Worm (Caenorhabditis elegans) whole organism, late embryonic: ENCODE results near the gene Y73B6BL.12.

Experiments
- C08G9.2 ChIP-seq: sonication (generic microtip); optimal IDR thresholded peaks from 2 replicates; lab custom pipeline; 2016; ENCODE audit warnings: mild to moderate bottlenecking, missing genetic modification characterization, moderate library complexity, missing compliant biosample characterization
- C38D4.7 ChIP-seq: fragments of 200-800 bp; sonication (Bioruptor generic); optimal IDR thresholded peaks from 2 replicates; lab custom pipeline; 2018; ENCODE audit warnings: mild to moderate bottlenecking, missing genetic modification characterization, moderate library complexity, missing compliant biosample characterization
- K09A11.1 ChIP-seq: sonication (generic microtip); optimal IDR thresholded peaks from 2 replicates; lab custom pipeline; 2017; ENCODE audit warnings: antibody characterized with exemption, mild to moderate bottlenecking, missing genetic modification characterization, missing compliant biosample characterization; ENCODE audit not compliant: insufficient read depth
- Y22D7AL.16 ChIP-seq: sonication (generic microtip); optimal IDR thresholded peaks from 2 replicates; lab custom pipeline; 2016; ENCODE audit warnings: missing genetic modification characterization, missing compliant biosample characterization
- ahr-1 ChIP-seq: sonication (generic microtip); optimal IDR thresholded peaks from 2 replicates; lab custom pipeline; 2016; ENCODE audit warnings: missing genetic modification characterization, missing compliant biosample characterization
- ama-1 ChIP-seq: fragments of 150-350 bp; optimal IDR thresholded peaks from 2 replicates; lab custom pipeline; 2014
- ceh-14 ChIP-seq: sonication (generic microtip); optimal IDR thresholded peaks from 2 replicates; lab custom pipeline; 2016; ENCODE audit warnings: missing genotype, missing genetic modification characterization, missing compliant biosample characterization
- ceh-19 ChIP-seq: fragments of 200-800 bp; sonication (Bioruptor generic); optimal IDR thresholded peaks from 2 replicates; lab custom pipeline; 2018; ENCODE audit warnings: mild to moderate bottlenecking, missing genetic modification characterization, missing compliant biosample characterization
- ceh-22 ChIP-seq: sonication (generic microtip); optimal IDR thresholded peaks from 2 replicates; lab custom pipeline; 2017; ENCODE audit warnings: missing biosample characterization, missing genetic modification characterization
- ceh-24 ChIP-seq: sonication (generic microtip); optimal IDR thresholded peaks from 2 replicates; lab custom pipeline; 2016; ENCODE audit warnings: mild to moderate bottlenecking, missing genetic modification characterization, missing compliant biosample characterization
- ceh-30 ChIP-seq: fragments of 150-350 bp; optimal IDR thresholded peaks from 2 replicates; lab custom pipeline; 2014; ENCODE audit warnings: missing biosample characterization, missing genetic modification characterization
- ceh-31 ChIP-seq: sonication (generic microtip); optimal IDR thresholded peaks from 2 replicates; lab custom pipeline; 2016; ENCODE audit warnings: missing genetic modification characterization, missing compliant biosample characterization
- ceh-48 ChIP-seq: sonication (generic microtip); optimal IDR thresholded peaks from 2 replicates; lab custom pipeline; 2016; ENCODE audit warnings: missing genetic modification characterization, inconsistent platforms, missing compliant biosample characterization
- che-1 ChIP-seq: sonication (generic microtip); optimal IDR thresholded peaks from 2 replicates; lab custom pipeline; 2016; ENCODE audit warnings: mild to moderate bottlenecking, missing genetic modification characterization, missing compliant biosample characterization
- dve-1 ChIP-seq: sonication (generic microtip); optimal IDR thresholded peaks from 2 replicates; lab custom pipeline; 2017; ENCODE audit warnings: antibody characterized with exemption, mild to moderate bottlenecking, missing genetic modification characterization, missing compliant biosample characterization
- elt-2 ChIP-seq: sonication (generic microtip); optimal IDR thresholded peaks from 2 replicates; lab custom pipeline; 2016; ENCODE audit warnings: missing genetic modification reagents, missing genetic modification characterization, missing compliant biosample characterization
- elt-4 ChIP-seq: sonication (generic microtip); optimal IDR thresholded peaks from 2 replicates; lab custom pipeline; 2016; ENCODE audit warnings: missing genetic modification characterization, missing compliant biosample characterization
- ets-4 ChIP-seq: sonication (generic microtip); optimal IDR thresholded peaks from 2 replicates; lab custom pipeline; 2016; ENCODE audit warnings: missing genetic modification characterization, missing compliant biosample characterization
- fax-1 ChIP-seq: sonication (generic microtip); optimal IDR thresholded peaks from 2 replicates; lab custom pipeline; 2016; ENCODE audit warnings: missing genotype, missing genetic modification characterization, missing compliant biosample characterization
- fkh-6 ChIP-seq: sonication (generic microtip); optimal IDR thresholded peaks from 2 replicates; lab custom pipeline; 2016; ENCODE audit warnings: missing genetic modification characterization, missing compliant biosample characterization
- hlh-13 ChIP-seq: fragments of 200-800 bp; sonication (Bioruptor generic); optimal IDR thresholded peaks from 2 replicates; lab custom pipeline; 2018; ENCODE audit warnings: mild to moderate bottlenecking, missing genetic modification characterization, missing compliant biosample characterization
- hlh-8 ChIP-seq: sonication (generic microtip); optimal IDR thresholded peaks from 2 replicates; lab custom pipeline; 2016; ENCODE audit warnings: missing genotype, missing genetic modification characterization, missing compliant biosample characterization
- lin-11 ChIP-seq: fragments of 200-800 bp; sonication (Bioruptor generic); optimal IDR thresholded peaks from 2 replicates; lab custom pipeline; 2018; ENCODE audit warnings: mild to moderate bottlenecking, missing genetic modification characterization, missing compliant biosample characterization
- nfya-1 ChIP-seq: sonication (generic microtip); optimal IDR thresholded peaks from 2 replicates; lab custom pipeline; 2017; ENCODE audit warnings: missing genetic modification characterization, mild to moderate bottlenecking, missing compliant biosample characterization, antibody characterized with exemption, moderate library complexity
- npax-4 ChIP-seq: sonication (generic microtip); optimal IDR thresholded peaks from 2 replicates; lab custom pipeline; 2016; ENCODE audit warnings: missing genetic modification characterization, missing compliant biosample characterization
- odd-2 ChIP-seq: sonication (generic microtip); optimal IDR thresholded peaks from 2 replicates; lab custom pipeline; 2017; ENCODE audit warnings: antibody characterized with exemption, mild to moderate bottlenecking, missing genetic modification characterization, missing compliant biosample characterization
- pat-9 ChIP-seq: fragments of 200-800 bp; sonication (Bioruptor generic); optimal IDR thresholded peaks from 2 replicates; lab custom pipeline; 2018; ENCODE audit warnings: mild to moderate bottlenecking, missing genetic modification characterization, moderate library complexity, missing compliant biosample characterization
- pax-1 ChIP-seq: fragments of 150-350 bp; optimal IDR thresholded peaks from 2 replicates; lab custom pipeline; 2014; ENCODE audit warnings: missing biosample characterization, missing genetic modification characterization
- ref-2 ChIP-seq: sonication (generic microtip); optimal IDR thresholded peaks from 2 replicates; lab custom pipeline; 2016; ENCODE audit warnings: missing genetic modification characterization, missing compliant biosample characterization
- rnt-1 ChIP-seq: sonication (generic microtip); optimal IDR thresholded peaks from 2 replicates; lab custom pipeline; 2016; ENCODE audit warnings: missing genetic modification characterization, missing compliant biosample characterization
- sdc-2 ChIP-seq: sonication (generic microtip); optimal IDR thresholded peaks from 2 replicates; lab custom pipeline; 2016; ENCODE audit warnings: missing genotype, missing genetic modification characterization, missing compliant biosample characterization
- sox-2 ChIP-seq: fragments of 200-800 bp; sonication (Bioruptor generic); IDR thresholded peaks from 2 replicates; pipeline ENCODE4 v1.3.6; 2022; ENCODE audit warnings: missing genetic modification reagents, missing genetic modification characterization, missing compliant biosample characterization
- sox-4 ChIP-seq: sonication (generic microtip); optimal IDR thresholded peaks from 2 replicates; lab custom pipeline; 2017; ENCODE audit warnings: mild to moderate bottlenecking, missing genetic modification characterization, inconsistent platforms, missing compliant biosample characterization
- tbx-7 ChIP-seq: sonication (generic microtip); optimal IDR thresholded peaks from 2 replicates; lab custom pipeline; 2016; ENCODE audit warnings: missing genotype, missing genetic modification characterization, missing compliant biosample characterization
- ttx-3 ChIP-seq: sonication (generic microtip); optimal IDR thresholded peaks from 2 replicates; lab custom pipeline; 2016; ENCODE audit warnings: missing genetic modification reagents, missing genetic modification characterization, missing compliant biosample characterization
- unc-86 ChIP-seq: sonication (generic microtip); optimal IDR thresholded peaks from 2 replicates; lab custom pipeline; 2016; ENCODE audit warnings: missing genetic modification characterization, missing compliant biosample characterization
- zip-5 ChIP-seq: sonication (generic microtip); optimal IDR thresholded peaks from 2 replicates; lab custom pipeline; 2016; ENCODE audit warnings: missing genetic modification characterization, missing compliant biosample characterization
- ztf-16 ChIP-seq: sonication (generic microtip); optimal IDR thresholded peaks from 2 replicates; lab custom pipeline; 2017; ENCODE audit warnings: missing genetic modification characterization, missing compliant biosample characterization

The Y73B6BL.12 gene

DNA sequence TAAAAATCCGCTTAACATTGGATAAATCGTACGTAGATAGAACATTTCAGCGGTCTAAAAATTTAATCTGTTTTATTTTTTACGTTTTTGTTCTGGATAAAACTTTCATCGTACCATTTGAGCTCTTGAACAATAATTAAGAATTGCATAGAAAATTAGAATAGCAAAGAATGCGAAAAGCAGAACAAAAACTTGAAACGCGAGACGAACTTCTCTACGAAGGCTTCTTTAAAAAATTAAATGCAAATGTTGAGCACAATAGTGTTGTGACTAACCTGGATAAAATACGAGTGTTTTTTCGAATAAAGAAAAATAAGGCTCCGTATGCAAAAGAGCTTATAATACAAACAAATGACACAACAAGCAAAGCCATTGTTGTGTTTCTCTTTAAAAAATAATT is 17.7 kb downstream of the Y73B6BL.12 start:
- TF ChIP-seq rnt-1, result no peak
- TF ChIP-seq che-1 (tag; lab: Kevin White, UChicago), result no peak
- no peak for TF ChIP-seq tbx-7
- TF ChIP-seq Y22D7AL.16 (tag; lab: Kevin White, UChicago), result no peak
- no peak for TF ChIP-seq fax-1
- TF ChIP-seq ceh-24 (tag; lab: Kevin White, UChicago), result no peak
- no peak for TF ChIP-seq ceh-14 (tag; lab: Kevin White, UChicago)
- TF ChIP-seq pat-9 (tag; lab: Kevin White, UChicago), result no peak
- no peak for TF ChIP-seq elt-2
- TF ChIP-seq K09A11.1 (tag; lab: Kevin White, UChicago), result no peak
- TF ChIP-seq ceh-19 (GFP tag; lab: Kevin White, UChicago), result no peak
- no peak for TF ChIP-seq ref-2 (tag; lab: Kevin White, UChicago)
- TF ChIP-seq zip-5 (tag; lab: Kevin White, UChicago), result no peak
- TF ChIP-seq hlh-13 (GFP tag; lab: Kevin White, UChicago), result no peak
- TF ChIP-seq unc-86 (tag; lab: Kevin White, UChicago), result no peak
- TF ChIP-seq nfya-1, result no peak
- TF ChIP-seq dve-1 (tag; lab: Kevin White, UChicago), result no peak
- no peak for TF ChIP-seq pax-1 (tag; lab: Kevin White, UChicago)
- TF ChIP-seq elt-4 (tag; lab: Kevin White, UChicago), result no peak

DNA sequence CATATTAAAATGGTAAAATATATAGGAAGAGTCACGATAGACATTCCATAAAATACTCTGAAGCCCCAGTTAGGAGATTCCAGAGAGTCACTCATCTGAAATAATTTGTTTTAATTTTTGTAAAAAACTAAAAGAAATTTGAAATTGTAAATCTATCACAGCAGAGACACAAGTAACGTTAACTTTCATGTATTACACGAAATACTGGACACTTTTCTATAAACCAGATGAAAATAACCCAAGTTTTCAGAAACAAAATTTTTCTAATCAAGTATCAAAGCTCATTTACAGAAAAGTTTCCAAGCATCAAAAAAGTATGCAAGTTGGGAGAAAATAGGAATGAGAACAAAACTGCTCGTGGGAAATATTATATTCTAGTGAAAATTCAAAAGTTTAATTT is 19.0 kb downstream of the Y73B6BL.12 start, which contains the start of gene srv-27:
TSS of gene srv-27 (minus strand) at position 101 of the 400 bp plus-strand sequence.
- no peak for TF ChIP-seq ztf-16 (tag; lab: Kevin White, UChicago)
- TF ChIP-seq K09A11.1 (tag; lab: Kevin White, UChicago), result no peak
- no peak for TF ChIP-seq hlh-8 (tag; lab: Kevin White, UChicago)
- TF ChIP-seq odd-2 (tag; lab: Kevin White, UChicago), result no peak
- no peak for TF ChIP-seq lin-11 (tag; lab: Kevin White, UChicago)
- TF ChIP-seq ceh-22, result no peak
- TF ChIP-seq C08G9.2 (tag; lab: Kevin White, UChicago), result no peak
- TF ChIP-seq ceh-48 (tag; lab: Kevin White, UChicago), result no peak
- TF ChIP-seq ref-2 (tag; lab: Kevin White, UChicago), result no peak
- TF ChIP-seq ets-4 (tag; lab: Kevin White, UChicago), result no peak
- TF ChIP-seq npax-4 (tag; lab: Kevin White, UChicago), result no peak
- no peak for TF ChIP-seq ttx-3 (tag; lab: Kevin White, UChicago)
- no peak for TF ChIP-seq C38D4.7
- TF ChIP-seq ceh-19 (GFP tag; lab: Kevin White, UChicago), result no peak
- no peak for TF ChIP-seq Y22D7AL.16 (tag; lab: Kevin White, UChicago)
- no peak for TF ChIP-seq ahr-1
- no peak for TF ChIP-seq ceh-30 (tag; lab: Kevin White, UChicago)
- TF ChIP-seq fkh-6 (tag; lab: Kevin White, UChicago), result no peak
- TF ChIP-seq sox-4 (tag; lab: Kevin White, UChicago), result no peak
- no peak for TF ChIP-seq sox-2 (GFP tag; lab: Robert Waterston, UW)

DNA sequence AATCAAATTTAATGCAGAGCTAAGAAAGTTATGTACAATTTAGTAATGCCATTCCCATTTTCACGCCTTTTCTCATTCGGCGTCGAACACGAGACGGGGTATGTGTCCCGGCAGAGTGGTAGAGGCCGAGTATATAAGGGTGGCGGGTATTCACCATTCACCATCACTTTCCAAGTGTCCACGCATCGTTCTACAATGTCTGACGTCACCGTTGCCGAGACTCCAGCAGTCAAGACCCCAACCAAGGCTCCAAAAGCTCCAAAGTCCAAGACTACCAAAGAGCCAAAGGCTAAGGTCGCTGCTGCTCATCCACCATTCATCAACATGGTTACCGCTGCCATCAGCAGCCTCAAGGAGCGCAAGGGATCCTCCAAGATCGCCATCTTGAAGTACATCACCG is 23.2 kb downstream of the Y73B6BL.12 start, which contains the start of gene hil-2:
TSS of gene hil-2 (plus strand) at position 160 of the 400 bp plus-strand sequence.
- TF ChIP-seq K09A11.1 (tag; lab: Kevin White, UChicago) (no peak), sdc-2 (tag; lab: Kevin White, UChicago) (no peak), elt-2 (peak; percentile 26), ama-1 (lab: Kevin White, UChicago) (peak; percentile 34), ceh-31 (tag; lab: Kevin White, UChicago) (peak; percentile 53)
- TF ChIP-seq, all 69 proteins: peak for 3
